Fruit fly (Drosophila melanogaster): ENCODE results near the gene CG44194.

CG44194 gene

dm6 chr3R:13015811-13016766, 18.6 kb upstream of the CG44194 start (continued):
- TF ChIP-seq br (GFP tag; optimal IDR thresholded peaks at IDR 0.05) = peak; percentile 36
- peak; percentile 42 for TF ChIP-seq h (GFP tag; optimal IDR thresholded peaks at IDR 0.05)
- TF ChIP-seq brk (GFP tag; optimal IDR thresholded peaks at IDR 0.05) = peak; percentile 56
- peak; percentile 65 for TF ChIP-seq Hr83 (GFP tag; optimal IDR thresholded peaks at IDR 0.05; ENCODE audit: poor library complexity, severe bottlenecking)
- TF ChIP-seq Hr78 (GFP tag; optimal IDR thresholded peaks at IDR 0.05) = no peak
- TF ChIP-seq N (GFP tag; optimal IDR thresholded peaks at IDR 0.05) = no peak
- TF ChIP-seq Dif (GFP tag; optimal IDR thresholded peaks at IDR 0.05; ENCODE audit: partially characterized antibody) = peak; percentile 68

- no peak for TF ChIP-seq sv (GFP tag; optimal IDR thresholded peaks at IDR 0.05)
Observed at dm6 chr3R:13015402-13015801, 17.9 kb upstream of the CG44194 start.

- TF ChIP-seq Hr83 (GFP tag; optimal IDR thresholded peaks at IDR 0.05; ENCODE audit: poor library complexity, severe bottlenecking) (no peak), dmrt93B (GFP tag; optimal IDR thresholded peaks at IDR 0.05) (no peak), ey (GFP tag; optimal IDR thresholded peaks at IDR 0.05) (no peak), OdsH (GFP tag; optimal IDR thresholded peaks at IDR 0.05) (no peak), psq (GFP tag; optimal IDR thresholded peaks at IDR 0.05) (no peak), rgr (GFP tag; optimal IDR thresholded peaks at IDR 0.05) (no peak), Vsx2 (GFP tag; optimal IDR thresholded peaks at IDR 0.05; ENCODE audit: partially characterized antibody) (no peak), CrebA (GFP tag; optimal IDR thresholded peaks at IDR 0.05; ENCODE audit: borderline replicate concordance) (no peak), Sp1 (GFP tag; optimal IDR thresholded peaks at IDR 0.05) (no peak), CG32264 (GFP tag; optimal IDR thresholded peaks at IDR 0.05) (no peak)
Observed at dm6 chr3R:13014168-13014881, 16.8 kb upstream of the CG44194 start.

- TF ChIP-seq dl (GFP tag; optimal IDR thresholded peaks at IDR 0.05; ENCODE audit: insufficient read depth in 1 of 2, partially characterized antibody in 2 of 2) (peak in 1 of 2 experiments; percentile 7), N (GFP tag; optimal IDR thresholded peaks at IDR 0.05) (no peak), Hr83 (GFP tag; optimal IDR thresholded peaks at IDR 0.05; ENCODE audit: poor library complexity, severe bottlenecking) (peak; percentile 21), Dif (GFP tag; optimal IDR thresholded peaks at IDR 0.05; ENCODE audit: partially characterized antibody) (no peak), psq (GFP tag; optimal IDR thresholded peaks at IDR 0.05) (peak; percentile 34), Jra (GFP tag; optimal IDR thresholded peaks at IDR 0.05) (no peak), woc (GFP tag; optimal IDR thresholded peaks at IDR 0.05) (no peak), ey (GFP tag; optimal IDR thresholded peaks at IDR 0.05) (no peak)
Observed at dm6 chr3R:13012990-13013389, 15.5 kb upstream of the CG44194 start.

- TF ChIP-seq Hr78 (GFP tag; optimal IDR thresholded peaks at IDR 0.05) = no peak
- no peak for TF ChIP-seq tai (GFP tag; optimal IDR thresholded peaks at IDR 0.05)
- peak; percentile 80 for TF ChIP-seq rgr (GFP tag; optimal IDR thresholded peaks at IDR 0.05)
- no peak for TF ChIP-seq dmrt93B (GFP tag; optimal IDR thresholded peaks at IDR 0.05)
- peak; percentile 83 for TF ChIP-seq fru (GFP tag; optimal IDR thresholded peaks at IDR 0.05)
- peak; percentile 61 for TF ChIP-seq HLH106 (tag; optimal IDR thresholded peaks at IDR 0.05)
- TF ChIP-seq Mio (GFP tag; optimal IDR thresholded peaks at IDR 0.05) = no peak
- no peak for TF ChIP-seq Rel (GFP tag; optimal IDR thresholded peaks at IDR 0.05)
- TF ChIP-seq Rel (tag; optimal IDR thresholded peaks at IDR 0.05) = peak; percentile 60
- no peak for TF ChIP-seq Hnf4 (GFP tag; optimal IDR thresholded peaks at IDR 0.05)
- no peak for TF ChIP-seq Abd-B (GFP tag; optimal IDR thresholded peaks at IDR 0.05)
- TF ChIP-seq N (GFP tag; optimal IDR thresholded peaks at IDR 0.05) = peak; percentile 72
- TF ChIP-seq Vsx2 (GFP tag; optimal IDR thresholded peaks at IDR 0.05; ENCODE audit: partially characterized antibody) = no peak
- peak; percentile 21 for TF ChIP-seq CG32264 (GFP tag; optimal IDR thresholded peaks at IDR 0.05)
- TF ChIP-seq h (GFP tag; optimal IDR thresholded peaks at IDR 0.05) = peak; percentile 85
- peak; percentile 45 for TF ChIP-seq sv (GFP tag; optimal IDR thresholded peaks at IDR 0.05)
- TF ChIP-seq Jra (GFP tag; optimal IDR thresholded peaks at IDR 0.05) = peak; percentile 49
- TF ChIP-seq sage (GFP tag; optimal IDR thresholded peaks at IDR 0.05) = no peak
- TF ChIP-seq Myc (optimal IDR thresholded peaks at IDR 0.05) = no peak
- peak; percentile 47 for TF ChIP-seq woc (GFP tag; optimal IDR thresholded peaks at IDR 0.05)
- TF ChIP-seq Dif (GFP tag; optimal IDR thresholded peaks at IDR 0.05; ENCODE audit: partially characterized antibody) = peak; percentile 41
- TF ChIP-seq br (GFP tag; optimal IDR thresholded peaks at IDR 0.05) = peak; percentile 81
- peak; percentile 7 for TF ChIP-seq CG9705 (GFP tag; optimal IDR thresholded peaks at IDR 0.05)
- no peak for TF ChIP-seq pan (optimal IDR thresholded peaks at IDR 0.05)
- no peak for TF ChIP-seq brk (GFP tag; optimal IDR thresholded peaks at IDR 0.05)
- peak; percentile 75 for TF ChIP-seq psq (GFP tag; optimal IDR thresholded peaks at IDR 0.05)
- TF ChIP-seq usp (GFP tag; optimal IDR thresholded peaks at IDR 0.05) = no peak
- TF ChIP-seq jim (GFP tag; optimal IDR thresholded peaks at IDR 0.05) = peak; percentile 11
- TF ChIP-seq lola (GFP tag; optimal IDR thresholded peaks at IDR 0.05) = no peak
- no peak for TF ChIP-seq Dfd (GFP tag; optimal IDR thresholded peaks at IDR 0.05)
- TF ChIP-seq OdsH (GFP tag; optimal IDR thresholded peaks at IDR 0.05) = peak; percentile 64
- peak; percentile 82 for TF ChIP-seq ey (GFP tag; optimal IDR thresholded peaks at IDR 0.05)
- TF ChIP-seq dl (GFP tag; optimal IDR thresholded peaks at IDR 0.05; ENCODE audit: insufficient read depth in 1 of 2, partially characterized antibody in 2 of 2) = no peak
Observed at dm6 chr3R:13012351-13012750, 14.8 kb upstream of the CG44194 start.

Measured in whole organism, wandering third instar larva.